Worm (Caenorhabditis elegans): ENCODE measurements around the gene prx-14.

The prx-14 gene

DNA sequence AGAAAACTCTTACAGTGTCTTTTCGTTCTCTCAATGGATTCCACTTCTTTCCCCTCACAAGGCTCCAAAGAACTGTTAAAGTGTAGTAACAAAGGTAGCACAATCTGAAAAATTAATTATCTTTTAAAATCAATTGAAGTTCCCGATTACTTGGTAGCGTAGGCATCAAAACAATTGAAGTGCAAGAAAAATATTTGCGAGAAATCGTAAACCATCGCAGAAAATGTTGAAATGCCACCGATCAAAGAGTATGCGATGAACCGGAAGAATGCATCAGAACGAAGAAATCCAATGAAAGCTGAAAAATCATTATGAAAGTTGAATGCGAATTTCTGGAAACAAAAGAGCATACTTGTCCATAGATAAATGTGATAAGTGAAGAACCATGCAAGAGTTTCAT, 36.4 kb upstream of the prx-14 start:
- no peak for TF ChIP-seq lsl-1 (GFP tag; optimal IDR thresholded peaks at IDR 0.05)
- no peak for TF ChIP-seq lag-1 (GFP tag; IDR thresholded peaks at IDR 0.05)

DNA sequence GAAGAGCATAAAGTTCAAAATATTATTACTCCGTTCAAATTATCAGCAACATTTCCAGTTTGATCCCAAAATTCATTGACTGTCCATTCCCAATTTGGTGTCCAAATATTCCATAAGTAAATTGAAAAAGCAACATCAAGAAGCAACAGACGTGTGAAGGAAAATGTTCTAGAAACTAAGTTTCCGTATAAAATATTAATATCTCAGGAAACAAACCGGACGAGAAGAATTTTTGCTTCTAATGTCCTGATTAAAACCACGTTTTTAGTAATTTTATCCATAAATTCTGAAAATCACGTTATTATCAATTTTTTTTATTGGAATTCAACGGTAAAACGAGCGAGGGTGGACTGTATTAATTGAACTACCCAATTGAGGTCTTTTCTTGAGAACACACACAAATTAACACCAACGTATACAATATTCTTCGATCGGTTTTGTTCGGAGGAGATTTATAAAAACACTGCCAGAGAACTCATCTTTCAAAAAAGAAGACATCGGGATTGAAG, 35.9 kb upstream of the prx-14 start, which contains the start of gene pigq-1:
Gene pigq-1 (minus strand): TSS at position 286 of the 509 bp plus-strand sequence.
- TF ChIP-seq rcor-1 (GFP tag; IDR thresholded peaks at IDR 0.05) (no peak), snpc-1.1 (tag; optimal IDR thresholded peaks at IDR 0.05; ENCODE audit: insufficient read depth) (peak; percentile 51), F37B4.10 (GFP tag; IDR thresholded peaks at IDR 0.05) (no peak), snpc-4 (GFP tag; optimal IDR thresholded peaks at IDR 0.05) (no peak), snpc-4 (tag; optimal IDR thresholded peaks at IDR 0.05) (peak in 2 of 4 experiments; percentile 47 to 48), K12H6.12 (tag; optimal IDR thresholded peaks at IDR 0.05) (no peak), ama-1 (optimal IDR thresholded peaks at IDR 0.05) (peak; percentile 90), ama-1 (GFP tag; optimal IDR thresholded peaks at IDR 0.05) (no peak), sptf-2 (GFP tag; optimal IDR thresholded peaks at IDR 0.05) (no peak), ceh-58 (GFP tag; IDR thresholded peaks at IDR 0.05) (no peak), lin-26 (GFP tag; IDR thresholded peaks at IDR 0.05) (peak; percentile 63), hsf-1 (GFP tag; IDR thresholded peaks at IDR 0.05) (0 out of 2 replicates have a peak, but pooled peaks have one; percentile 67), madf-8 (GFP tag; conservative IDR thresholded peaks at IDR 0.05) (no peak), B0019.2 (GFP tag; conservative IDR thresholded peaks at IDR 0.05) (no peak), him-1 (tag; optimal IDR thresholded peaks at IDR 0.05) (peak; percentile 56), ztf-6 (GFP tag; IDR thresholded peaks at IDR 0.05) (no peak), ceh-100 (GFP tag; IDR thresholded peaks at IDR 0.05) (0 out of 2 replicates have a peak, but pooled peaks have one; percentile 25), die-1 (tag; optimal IDR thresholded peaks at IDR 0.05) (peak; percentile 61), hrde-1 (tag; optimal IDR thresholded peaks at IDR 0.05; ENCODE audit: borderline replicate concordance) (peak; percentile 90), dox-1 (GFP tag; IDR thresholded peaks at IDR 0.05) (no peak), unc-62 (GFP tag; optimal IDR thresholded peaks at IDR 0.05) (no peak), ceh-40 (GFP tag; IDR thresholded peaks at IDR 0.05) (no peak), B0336.3 (GFP tag; IDR thresholded peaks at IDR 0.05) (peak; percentile 81; the same call in 1 of the 2 replicates), F10E7.11 (tag; optimal IDR thresholded peaks at IDR 0.05) (peak; percentile 37), ztf-26 (tag; optimal IDR thresholded peaks at IDR 0.05) (peak; percentile 39), let-607 (tag; optimal IDR thresholded peaks at IDR 0.05) (peak in 1 of 2 experiments; percentile 34), nhr-27 (tag; optimal IDR thresholded peaks at IDR 0.05) (peak; percentile 30), Y79H2A.3 (GFP tag; conservative IDR thresholded peaks at IDR 0.05) (no peak), Y53F4B.3 (GFP tag; IDR thresholded peaks at IDR 0.05) (no peak), rpc-1 (optimal IDR thresholded peaks at IDR 0.05) (no peak), rpc-1 (tag; optimal IDR thresholded peaks at IDR 0.05) (no peak), atf-7 (tag; optimal IDR thresholded peaks at IDR 0.05) (peak; percentile 71), hmg-20 (GFP tag; IDR thresholded peaks at IDR 0.05) (no peak), somi-1 (GFP tag; optimal IDR thresholded peaks at IDR 0.05) (peak; percentile 14), F23B12.7 (tag; optimal IDR thresholded peaks at IDR 0.05; ENCODE audit: insufficient read depth) (no peak), madf-6 (GFP tag; IDR thresholded peaks at IDR 0.05) (peak; percentile 66), K11D2.4 (GFP tag; IDR thresholded peaks at IDR 0.05) (no peak), F52B5.7 (tag; optimal IDR thresholded peaks at IDR 0.05) (no peak), ztf-25 (GFP tag; IDR thresholded peaks at IDR 0.05) (no peak), mes-4 (tag; optimal IDR thresholded peaks at IDR 0.05) (no peak), T07F8.4 (tag; optimal IDR thresholded peaks at IDR 0.05) (no peak), madf-3 (GFP tag; IDR thresholded peaks at IDR 0.05) (no peak), dpl-1 (GFP tag; optimal IDR thresholded peaks at IDR 0.05) (no peak), pha-4 (tag; optimal IDR thresholded peaks at IDR 0.05) (no peak), ZK185.1 (tag; optimal IDR thresholded peaks at IDR 0.05; ENCODE audit: poor library complexity, severe bottlenecking) (peak; percentile 83)
